Worm (Caenorhabditis elegans): ENCODE results near the gene cyd-1.

The cyd-1 gene

DNA sequence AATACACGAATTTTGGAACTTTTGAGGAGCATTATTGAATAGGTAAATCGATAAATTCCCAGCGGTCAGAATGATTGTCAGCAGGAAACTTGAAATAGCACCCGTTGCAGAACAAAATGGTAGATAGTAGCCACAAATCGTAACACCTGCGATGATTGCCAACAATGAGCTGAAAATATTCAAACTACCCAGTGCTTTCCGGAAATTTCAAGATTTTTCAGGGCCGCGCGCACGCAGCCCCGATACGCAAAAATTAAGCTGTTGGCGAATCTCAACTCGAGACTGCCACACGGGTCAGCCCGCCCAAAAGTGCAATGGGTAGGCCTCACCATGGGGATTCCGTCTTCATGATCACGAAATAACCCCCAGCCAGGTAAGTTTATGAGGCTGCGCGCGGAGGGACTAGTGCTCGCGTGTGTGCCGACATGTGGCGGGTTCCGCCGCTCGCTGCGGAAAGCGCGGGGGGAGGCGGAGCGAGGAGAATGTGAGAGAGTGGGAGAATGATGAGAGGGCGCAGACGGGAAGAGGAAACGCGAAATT, 35.7 kb upstream of the cyd-1 start:
- TF ChIP-seq alr-1 (tag; optimal IDR thresholded peaks at IDR 0.05) (no peak), nhr-237 (tag; optimal IDR thresholded peaks at IDR 0.05) (peak; percentile 70), ceh-16 (tag; optimal IDR thresholded peaks at IDR 0.05) (peak; percentile 98), zag-1 (tag; optimal IDR thresholded peaks at IDR 0.05) (peak; percentile 78), sem-4 (tag; optimal IDR thresholded peaks at IDR 0.05) (peak; percentile 79), gmeb-1 (tag; optimal IDR thresholded peaks at IDR 0.05) (peak; percentile 82), ztf-1 (GFP tag; conservative IDR thresholded peaks at IDR 0.05) (no peak), ZK546.5 (tag; optimal IDR thresholded peaks at IDR 0.05) (peak; percentile 34), blmp-1 (tag; optimal IDR thresholded peaks at IDR 0.05; ENCODE audit: insufficient read depth) (peak; percentile 62), mab-5 (tag; optimal IDR thresholded peaks at IDR 0.05) (peak; percentile 36), unc-55 (GFP tag; optimal IDR thresholded peaks at IDR 0.05) (peak; percentile 74), nhr-129 (tag; optimal IDR thresholded peaks at IDR 0.05) (peak; percentile 87), skn-1 (tag; optimal IDR thresholded peaks at IDR 0.05) (peak; percentile 22), nhr-10 (tag; optimal IDR thresholded peaks at IDR 0.05) (peak; percentile 84), C34F6.9 (tag; optimal IDR thresholded peaks at IDR 0.05) (peak; percentile 59), nhr-77 (tag; optimal IDR thresholded peaks at IDR 0.05) (peak; percentile 63), F13H6.1 (tag; optimal IDR thresholded peaks at IDR 0.05) (peak; percentile 94), lin-39 (tag; optimal IDR thresholded peaks at IDR 0.05) (no peak), elt-1 (tag; optimal IDR thresholded peaks at IDR 0.05) (no peak), nhr-11 (tag; optimal IDR thresholded peaks at IDR 0.05) (peak; percentile 20), sma-3 (GFP tag; optimal IDR thresholded peaks at IDR 0.05) (peak; percentile 97), fos-1 (tag; optimal IDR thresholded peaks at IDR 0.05) (peak; percentile 70), R02D3.7 (tag; optimal IDR thresholded peaks at IDR 0.05) (peak; percentile 24), aly-2 (tag; optimal IDR thresholded peaks at IDR 0.05) (no peak), lin-13 (GFP tag; optimal IDR thresholded peaks at IDR 0.05) (peak; percentile 90), lin-11 (tag; optimal IDR thresholded peaks at IDR 0.05) (peak; percentile 88), Y55F3AM.14 (GFP tag; optimal IDR thresholded peaks at IDR 0.05) (peak; percentile 89), unc-39 (tag; optimal IDR thresholded peaks at IDR 0.05) (no peak), mdl-1 (tag; optimal IDR thresholded peaks at IDR 0.05) (peak; percentile 87 to 91), nhr-12 (tag; optimal IDR thresholded peaks at IDR 0.05) (no peak), ama-1 (optimal IDR thresholded peaks at IDR 0.05) (peak; percentile 100), snpc-4 (tag; optimal IDR thresholded peaks at IDR 0.05) (peak; percentile 99), elt-3 (tag; optimal IDR thresholded peaks at IDR 0.05) (no peak), lsy-2 (tag; optimal IDR thresholded peaks at IDR 0.05) (peak; percentile 81 to 85), nhr-6 (tag; optimal IDR thresholded peaks at IDR 0.05) (peak; percentile 74), mbf-1 (tag; optimal IDR thresholded peaks at IDR 0.05) (no peak), ztf-11 (tag; optimal IDR thresholded peaks at IDR 0.05) (no peak), sma-9 (GFP tag; optimal IDR thresholded peaks at IDR 0.05) (peak; percentile 88), sma-9 (tag; optimal IDR thresholded peaks at IDR 0.05) (no peak), nhr-21 (tag; optimal IDR thresholded peaks at IDR 0.05) (peak; percentile 95), nhr-25 (tag; optimal IDR thresholded peaks at IDR 0.05) (peak; percentile 89), peb-1 (tag; optimal IDR thresholded peaks at IDR 0.05) (no peak), egl-27 (tag; optimal IDR thresholded peaks at IDR 0.05) (peak; percentile 85), ceh-82 (tag; optimal IDR thresholded peaks at IDR 0.05) (peak; percentile 60), dmd-4 (tag; optimal IDR thresholded peaks at IDR 0.05) (no peak), crh-2 (tag; optimal IDR thresholded peaks at IDR 0.05) (peak; percentile 92), nhr-23 (tag; optimal IDR thresholded peaks at IDR 0.05) (no peak), unc-62 (GFP tag; optimal IDR thresholded peaks at IDR 0.05) (no peak), ztf-4 (tag; optimal IDR thresholded peaks at IDR 0.05) (peak; percentile 76)
